Worm (Caenorhabditis elegans) whole organism, L3 larva: ENCODE results near the gene sdz-9.

Source experiments
- R02D3.7 ChIP-seq: fragments of 150-350 bp; optimal IDR thresholded peaks from 2 replicates; lab custom pipeline; 2014; ENCODE audit warnings: missing biosample characterization, missing genetic modification characterization
- ZK546.5 ChIP-seq: sonication (generic microtip); optimal IDR thresholded peaks from 2 replicates; lab custom pipeline; 2017; ENCODE audit warnings: missing biosample characterization, missing genetic modification characterization
- ama-1 ChIP-seq: fragments of 150-350 bp; optimal IDR thresholded peaks from 2 replicates; lab custom pipeline; 2018
- ceh-16 ChIP-seq: sonication (generic microtip); optimal IDR thresholded peaks from 2 replicates; lab custom pipeline; 2017; ENCODE audit warnings: missing biosample characterization, missing genetic modification characterization
- ceh-28 ChIP-seq: fragments of 150-350 bp; optimal IDR thresholded peaks from 2 replicates; lab custom pipeline; 2014; ENCODE audit warnings: missing biosample characterization, missing genetic modification reagents, missing genetic modification characterization
- ceh-82 ChIP-seq: fragments of 150-350 bp; optimal IDR thresholded peaks from 2 replicates; lab custom pipeline; 2014; ENCODE audit warnings: missing biosample characterization, missing genetic modification characterization
- egl-27 ChIP-seq: sonication (generic microtip); optimal IDR thresholded peaks from 4 replicates; lab custom pipeline; 2017; ENCODE audit warnings: missing biosample characterization, missing genetic modification reagents, missing genetic modification characterization
- egl-5 ChIP-seq: fragments of 150-350 bp; optimal IDR thresholded peaks from 2 replicates; lab custom pipeline; 2017; ENCODE audit warnings: missing biosample characterization, missing genetic modification reagents, missing genetic modification characterization, inconsistent platforms
- elt-1 ChIP-seq: fragments of 150-350 bp; optimal IDR thresholded peaks from 2 replicates; lab custom pipeline; 2014; ENCODE audit warnings: missing biosample characterization, missing genetic modification characterization
- elt-2 ChIP-seq: sonication (generic microtip); optimal IDR thresholded peaks from 2 replicates; lab custom pipeline; 2016; ENCODE audit warnings: missing genetic modification reagents, mild to moderate bottlenecking, missing genetic modification characterization, missing compliant biosample characterization
- eor-1 ChIP-seq, 2 experiments: fragments of 150-350 bp; optimal IDR thresholded peaks; 2 replicates each; lab custom pipeline; 2014 to 2018; ENCODE audit warnings: missing biosample characterization in 2 of 2, missing genetic modification characterization in 2 of 2
- fkh-10 ChIP-seq: sonication (generic microtip); optimal IDR thresholded peaks from 2 replicates; lab custom pipeline; 2017; ENCODE audit warnings: missing biosample characterization, missing genetic modification reagents, missing genetic modification characterization
- fkh-2 ChIP-seq: fragments of 150-350 bp; optimal IDR thresholded peaks from 2 replicates; lab custom pipeline; 2014; ENCODE audit warnings: missing biosample characterization, missing genetic modification reagents, missing genetic modification characterization
- fos-1 ChIP-seq: fragments of 150-350 bp; optimal IDR thresholded peaks from 2 replicates; lab custom pipeline; 2014; ENCODE audit warnings: missing biosample characterization, missing genetic modification characterization
- hmg-11 ChIP-seq: sonication (generic microtip); optimal IDR thresholded peaks from 2 replicates; lab custom pipeline; 2016; ENCODE audit warnings: missing genetic modification characterization, missing compliant biosample characterization
- lin-15B ChIP-seq: fragments of 150-350 bp; optimal IDR thresholded peaks from 2 replicates; lab custom pipeline; 2014; ENCODE audit warnings: missing biosample characterization, missing genetic modification characterization
- lin-39 ChIP-seq: fragments of 150-350 bp; optimal IDR thresholded peaks from 2 replicates; lab custom pipeline; 2018; ENCODE audit warnings: missing biosample characterization, missing genetic modification reagents, missing genetic modification characterization
- lsy-12 ChIP-seq: sonication (generic microtip); optimal IDR thresholded peaks from 2 replicates; lab custom pipeline; 2016; ENCODE audit warnings: mild to moderate bottlenecking, missing genetic modification characterization, missing compliant biosample characterization
- mdl-1 ChIP-seq: fragments of 150-350 bp; optimal IDR thresholded peaks from 2 replicates; lab custom pipeline; 2014; ENCODE audit warnings: missing biosample characterization, missing genetic modification characterization
- nfya-1 ChIP-seq: sonication (generic microtip); optimal IDR thresholded peaks from 2 replicates; lab custom pipeline; 2017; ENCODE audit warnings: missing genetic modification characterization, mild to moderate bottlenecking, missing compliant biosample characterization, antibody characterized with exemption, moderate library complexity; ENCODE audit not compliant: insufficient read depth
- nhr-11 ChIP-seq: fragments of 150-350 bp; optimal IDR thresholded peaks from 2 replicates; lab custom pipeline; 2014; ENCODE audit warnings: missing biosample characterization, missing genetic modification characterization
- nhr-237 ChIP-seq: fragments of 150-350 bp; optimal IDR thresholded peaks from 2 replicates; lab custom pipeline; 2014; ENCODE audit warnings: missing biosample characterization, missing genetic modification characterization
- nhr-25 ChIP-seq: sonication (generic microtip); optimal IDR thresholded peaks from 2 replicates; lab custom pipeline; 2017; ENCODE audit warnings: missing biosample characterization, missing genetic modification characterization
- nhr-28 ChIP-seq: fragments of 150-350 bp; optimal IDR thresholded peaks from 2 replicates; lab custom pipeline; 2014; ENCODE audit warnings: missing biosample characterization, missing genetic modification characterization
- nhr-43 ChIP-seq: sonication (generic microtip); optimal IDR thresholded peaks from 2 replicates; lab custom pipeline; 2016; ENCODE audit warnings: mild to moderate bottlenecking, missing genetic modification characterization, missing compliant biosample characterization; ENCODE audit not compliant: poor library complexity, severe bottlenecking
- nhr-76 ChIP-seq: fragments of 150-350 bp; sonication (generic microtip); optimal IDR thresholded peaks from 5 replicates; lab custom pipeline; 2014; ENCODE audit warnings: missing biosample characterization, missing genetic modification characterization
- pha-4 ChIP-seq: fragments of 150-350 bp; optimal IDR thresholded peaks from 2 replicates; lab custom pipeline; 2014; ENCODE audit warnings: missing biosample characterization, missing genetic modification reagents, missing genetic modification characterization
- pqm-1 ChIP-seq: fragments of 150-350 bp; optimal IDR thresholded peaks from 2 replicates; lab custom pipeline; 2017; ENCODE audit warnings: missing biosample characterization, missing genetic modification characterization, inconsistent platforms
- sea-2 ChIP-seq: fragments of 150-350 bp; sonication (generic microtip); optimal IDR thresholded peaks from 4 replicates; lab custom pipeline; 2014; ENCODE audit warnings: missing biosample characterization, missing genetic modification reagents, missing genetic modification characterization
- skn-1 ChIP-seq: fragments of 150-350 bp; optimal IDR thresholded peaks from 2 replicates; lab custom pipeline; 2014; ENCODE audit warnings: missing biosample characterization, missing genetic modification characterization
- snpc-4 ChIP-seq: fragments of 150-350 bp; optimal IDR thresholded peaks from 2 replicates; lab custom pipeline; 2014; ENCODE audit warnings: missing biosample characterization, missing genetic modification characterization
- tbx-2 ChIP-seq: sonication (generic microtip); optimal IDR thresholded peaks from 2 replicates; lab custom pipeline; 2016; ENCODE audit warnings: mild to moderate bottlenecking, missing genetic modification characterization, missing compliant biosample characterization
- unc-62 ChIP-seq: fragments of 150-350 bp; sonication (generic microtip); optimal IDR thresholded peaks from 4 replicates; lab custom pipeline; 2014; ENCODE audit warnings: missing biosample characterization, missing genetic modification reagents, missing genetic modification characterization
- zag-1 ChIP-seq: fragments of 150-350 bp; optimal IDR thresholded peaks from 2 replicates; lab custom pipeline; 2014; ENCODE audit warnings: missing biosample characterization, missing genetic modification characterization
- ztf-11 ChIP-seq: fragments of 150-350 bp; optimal IDR thresholded peaks from 2 replicates; lab custom pipeline; 2014; ENCODE audit warnings: missing biosample characterization, missing genetic modification characterization
- ztf-4 ChIP-seq: fragments of 150-350 bp; optimal IDR thresholded peaks from 2 replicates; lab custom pipeline; 2014; ENCODE audit warnings: missing biosample characterization, missing genetic modification characterization

sdz-9 gene

ce11 chrII:2747956-2748621 is 25.3 kb downstream of the sdz-9 start:
- no peak for TF ChIP-seq pqm-1 (tag; lab: Kevin White, UChicago)
- peak; percentile 81 for TF ChIP-seq nfya-1
- peak; percentile 41 for TF ChIP-seq lin-15B (tag; lab: Kevin White, UChicago)
- TF ChIP-seq fkh-10 (GFP tag; lab: Kevin White, UChicago), result peak; percentile 31
- TF ChIP-seq unc-62, result peak; percentile 79
- peak; percentile 30 for TF ChIP-seq zag-1
- peak; percentile 26 for TF ChIP-seq ceh-82 (tag; lab: Kevin White, UChicago)
- peak; percentile 10 for TF ChIP-seq skn-1 (tag; lab: Kevin White, UChicago)
- peak; percentile 71 for TF ChIP-seq lin-39 (tag; lab: Kevin White, UChicago)
- no peak for TF ChIP-seq nhr-28 (tag; lab: Kevin White, UChicago)
- TF ChIP-seq fos-1 (tag; lab: Kevin White, UChicago), result no peak
- peak; percentile 41 for TF ChIP-seq snpc-4 (tag; lab: Kevin White, UChicago)
- TF ChIP-seq nhr-11 (tag; lab: Kevin White, UChicago), result no peak
- no peak for TF ChIP-seq eor-1 (tag; optimal IDR thresholded peaks at IDR 0.05; lab: Kevin White, UChicago)
- TF ChIP-seq R02D3.7 (tag; lab: Kevin White, UChicago), result peak; percentile 13
- peak; percentile 46 for TF ChIP-seq tbx-2
- no peak for TF ChIP-seq egl-27 (tag; lab: Kevin White, UChicago)
- peak; percentile 76 for TF ChIP-seq hmg-11 (tag; lab: Kevin White, UChicago)
- TF ChIP-seq egl-5 (tag; lab: Kevin White, UChicago), result peak; percentile 15
- no peak for TF ChIP-seq ceh-28 (tag; lab: Kevin White, UChicago)
- TF ChIP-seq mdl-1 (tag; lab: Kevin White, UChicago), result no peak
- TF ChIP-seq ztf-4 (tag; lab: Kevin White, UChicago), result no peak
- no peak for TF ChIP-seq pha-4 (tag; lab: Kevin White, UChicago)
- no peak for TF ChIP-seq ztf-11 (tag; lab: Kevin White, UChicago)
- TF ChIP-seq sea-2, result no peak
- TF ChIP-seq nhr-76 (tag; lab: Kevin White, UChicago), result no peak

- TF ChIP-seq eor-1 (tag; optimal IDR thresholded peaks at IDR 0.05; lab: Kevin White, UChicago) (no peak), ZK546.5 (no peak), pqm-1 (tag; lab: Kevin White, UChicago) (no peak), mdl-1 (tag; lab: Kevin White, UChicago) (no peak), elt-2 (tag; lab: Kevin White, UChicago) (no peak), ceh-16 (tag; lab: Kevin White, UChicago) (no peak)
Measured at ce11 chrII:2742251-2742650, 31.2 kb downstream of the sdz-9 start, which contains the start of gene T05A8.7. TSS of gene T05A8.7 (minus strand) at chrII:2742351.

- no peak for TF ChIP-seq nhr-43 (tag; lab: Kevin White, UChicago)
- no peak for TF ChIP-seq elt-1
- no peak for TF ChIP-seq nhr-237
Measured at ce11 chrII:2741405-2741804, 32.0 kb downstream of the sdz-9 start.

ce11 chrII:2739619-2740018 is 33.8 kb downstream of the sdz-9 start, which contains the start of gene T05A8.6:
TSS of gene T05A8.6 (minus strand) at chrII:2739719.
- no peak for TF ChIP-seq nhr-237
- no peak for TF ChIP-seq sea-2
- no peak for TF ChIP-seq nhr-76 (tag; lab: Kevin White, UChicago)
- TF ChIP-seq nhr-25, result no peak
- no peak for TF ChIP-seq elt-1
- TF ChIP-seq pqm-1 (tag; lab: Kevin White, UChicago), result no peak
- no peak for TF ChIP-seq eor-1 (tag; optimal IDR thresholded peaks at IDR 0.05; lab: Kevin White, UChicago)
- TF ChIP-seq zag-1, result no peak
- no peak for TF ChIP-seq lin-39 (tag; lab: Kevin White, UChicago)
- TF ChIP-seq elt-2 (tag; lab: Kevin White, UChicago), result no peak
- no peak for TF ChIP-seq lsy-12
- TF ChIP-seq fkh-2 (tag; lab: Kevin White, UChicago), result no peak
- TF ChIP-seq ama-1, result no peak
